Worm (Caenorhabditis elegans) whole organism, mixed stage, embryonic: ENCODE results near the gene fbxa-209.

Experiments used
- elt-1 ChIP-seq: sonication (generic microtip); optimal IDR thresholded peaks from 2 replicates; lab custom pipeline; 2017; ENCODE audit warnings: missing genetic modification characterization, mild to moderate bottlenecking, missing compliant biosample characterization, antibody characterized with exemption, moderate library complexity, borderline replicate concordance; ENCODE audit not compliant: insufficient read depth
- nhr-12 ChIP-seq: fragments of 150-350 bp; optimal IDR thresholded peaks from 2 replicates; lab custom pipeline; 2014; ENCODE audit warnings: missing biosample characterization, missing genetic modification characterization
- nhr-28 ChIP-seq: fragments of 150-350 bp; optimal IDR thresholded peaks from 2 replicates; lab custom pipeline; 2014; ENCODE audit warnings: missing biosample characterization, missing genetic modification characterization

DNA sequence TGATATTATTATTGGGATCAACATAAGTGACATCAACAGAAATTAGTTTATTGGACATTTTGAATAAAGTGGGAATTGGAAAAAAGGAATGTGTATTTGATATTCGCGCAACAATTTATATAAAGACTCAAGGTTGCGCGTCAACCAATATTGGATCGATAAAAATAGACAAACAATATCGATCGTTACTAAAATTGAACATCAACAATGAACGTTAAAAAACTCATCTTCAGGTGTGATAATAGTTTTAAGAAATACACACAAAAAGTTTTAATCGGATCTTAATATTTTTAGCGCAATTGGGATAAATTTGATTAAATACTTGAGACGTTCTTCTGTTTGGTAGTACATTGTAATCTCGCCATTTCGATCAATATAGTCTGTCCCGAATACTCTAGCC lies 3.2 kb downstream of the fbxa-209 start, which contains the start of gene fbxa-104:
- no peak for TF ChIP-seq nhr-12 (tag; lab: Kevin White, UChicago)
- TF ChIP-seq nhr-28 (tag; lab: Kevin White, UChicago), result no peak
- no peak for TF ChIP-seq elt-1 (tag; lab: Kevin White, UChicago)
